Worm (Caenorhabditis elegans): ENCODE measurements around the gene tgn-38.

The tgn-38 gene

ce11 chrIV:12029074-12029473 is at the start of gene tgn-38:
tgn-38 (minus strand) TSS chrIV:12029174.
- TF ChIP-seq ama-1 (optimal IDR thresholded peaks at IDR 0.05) (no peak), ama-1 (GFP tag; optimal IDR thresholded peaks at IDR 0.05) (no peak), egl-18 (GFP tag; IDR thresholded peaks at IDR 0.05) (no peak), B0019.2 (GFP tag; conservative IDR thresholded peaks at IDR 0.05) (no peak), fkh-3 (tag; optimal IDR thresholded peaks at IDR 0.05) (no peak), ztf-6 (GFP tag; IDR thresholded peaks at IDR 0.05) (no peak), F37B4.10 (GFP tag; IDR thresholded peaks at IDR 0.05) (no peak), attf-6 (GFP tag; IDR thresholded peaks at IDR 0.05) (no peak), gei-17 (GFP tag; optimal IDR thresholded peaks at IDR 0.05) (no peak), lin-26 (GFP tag; IDR thresholded peaks at IDR 0.05) (no peak), Y53F4B.3 (GFP tag; IDR thresholded peaks at IDR 0.05) (no peak), ceh-79 (tag; optimal IDR thresholded peaks at IDR 0.05) (no peak), mes-4 (tag; optimal IDR thresholded peaks at IDR 0.05) (no peak)

ce11 chrIV:12078112-12078812 is 49.3 kb upstream of the tgn-38 start, which contains the start of gene tmed-1:
tmed-1 (minus strand) TSS chrIV:12078162.
- 0 out of 2 replicates have a peak, but pooled peaks have one; percentile 32 for TF ChIP-seq ceh-91 (GFP tag; IDR thresholded peaks at IDR 0.05)
- peak; percentile 62 for TF ChIP-seq F33H1.4 (GFP tag; IDR thresholded peaks at IDR 0.05)
- no peak for TF ChIP-seq egrh-3 (GFP tag; IDR thresholded peaks at IDR 0.05)
- TF ChIP-seq lsl-1 (GFP tag; optimal IDR thresholded peaks at IDR 0.05), result peak; percentile 66
- TF ChIP-seq madf-6 (GFP tag; IDR thresholded peaks at IDR 0.05), result peak; percentile 42; the same call in 1 of the 2 replicates

ce11 chrIV:12075497-12075896 is 46.5 kb upstream of the tgn-38 start, which contains the start of gene K08E4.7:
K08E4.7 (plus strand) TSS chrIV:12075797.
- no peak for TF ChIP-seq lsy-27 (tag; optimal IDR thresholded peaks at IDR 0.05; ENCODE audit: borderline replicate concordance, insufficient read depth)
- TF ChIP-seq F22D6.2 (tag; optimal IDR thresholded peaks at IDR 0.05), result no peak
- TF ChIP-seq ama-1 (optimal IDR thresholded peaks at IDR 0.05), result no peak
- TF ChIP-seq ama-1 (GFP tag; optimal IDR thresholded peaks at IDR 0.05), result no peak
- TF ChIP-seq egl-18 (GFP tag; IDR thresholded peaks at IDR 0.05), result no peak
- TF ChIP-seq hlh-26 (GFP tag; conservative IDR thresholded peaks at IDR 0.05), result no peak
- no peak for TF ChIP-seq let-526 (GFP tag; IDR thresholded peaks at IDR 0.05)
- TF ChIP-seq rcor-1 (GFP tag; IDR thresholded peaks at IDR 0.05), result no peak
- TF ChIP-seq ZK185.1 (tag; optimal IDR thresholded peaks at IDR 0.05; ENCODE audit: poor library complexity, severe bottlenecking), result no peak
- TF ChIP-seq nfya-1 (tag; optimal IDR thresholded peaks at IDR 0.05; ENCODE audit: borderline replicate concordance, insufficient read depth), result no peak
- no peak for TF ChIP-seq hsf-1 (GFP tag; IDR thresholded peaks at IDR 0.05)
- TF ChIP-seq ceh-27 (GFP tag; optimal IDR thresholded peaks at IDR 0.05), result no peak

- no peak for TF ChIP-seq lsy-27 (tag; optimal IDR thresholded peaks at IDR 0.05; ENCODE audit: borderline replicate concordance, insufficient read depth)
Observed at ce11 chrIV:12068590-12068989, 39.6 kb upstream of the tgn-38 start, which contains the start of gene bath-37. bath-37 (plus strand) TSS chrIV:12068890.

ce11 chrIV:12061229-12061628 is 32.3 kb upstream of the tgn-38 start, which contains the start of gene K08E4.8:
K08E4.8 (minus strand) TSS chrIV:12061329.
- TF ChIP-seq efl-1 (GFP tag; optimal IDR thresholded peaks at IDR 0.05) (no peak), lag-1 (GFP tag; IDR thresholded peaks at IDR 0.05) (no peak), mel-28 (tag; optimal IDR thresholded peaks at IDR 0.05; ENCODE audit: borderline replicate concordance) (no peak), ceh-40 (GFP tag; IDR thresholded peaks at IDR 0.05) (no peak), ztf-26 (tag; optimal IDR thresholded peaks at IDR 0.05) (no peak), lir-1 (GFP tag; conservative IDR thresholded peaks at IDR 0.05) (no peak), Y67H2A.10 (GFP tag; conservative IDR thresholded peaks at IDR 0.05) (no peak), aptf-3 (GFP tag; IDR thresholded peaks at IDR 0.05) (no peak), ceh-100 (GFP tag; IDR thresholded peaks at IDR 0.05) (no peak)
